Fruit fly (Drosophila melanogaster): ENCODE results near the gene ifc.

ifc gene

DNA sequence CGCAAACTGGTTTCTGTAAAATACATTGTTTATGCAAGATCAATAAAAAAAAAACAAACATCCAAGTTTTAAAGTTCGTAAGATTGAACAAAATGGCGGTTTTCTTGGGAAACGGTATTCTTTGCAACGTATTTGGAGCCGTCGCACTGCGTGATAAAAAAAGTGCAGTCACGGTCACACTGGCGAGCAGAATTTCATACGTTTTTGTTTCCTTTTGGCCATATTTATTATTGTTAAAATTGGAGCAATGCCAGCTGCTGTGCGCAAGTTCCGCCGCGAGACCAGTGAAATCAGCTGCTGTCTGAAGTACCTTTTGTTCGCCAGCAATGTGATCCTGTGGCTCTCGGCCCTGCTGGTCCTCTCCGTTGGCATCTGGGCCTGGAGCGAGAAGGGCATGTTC is 13.9 kb downstream of the ifc start, which contains the start of gene Tsp26A (continued):
- no peak for TF ChIP-seq sqz (GFP tag; optimal IDR thresholded peaks at IDR 0.05)
- TF ChIP-seq Dip2 (GFP tag; IDR thresholded peaks at IDR 0.05), result no peak
- no peak for TF ChIP-seq tin (GFP tag; optimal IDR thresholded peaks at IDR 0.05)
- no peak for TF ChIP-seq tgo (GFP tag; IDR thresholded peaks at IDR 0.05)
- peak; percentile 27; the same call in 1 of the 3 replicates for TF ChIP-seq zfh1 (GFP tag; IDR thresholded peaks at IDR 0.05)
- TF ChIP-seq CG7839 (tag; optimal IDR thresholded peaks at IDR 0.05), result no peak
- 0 out of 4 replicates have a peak, but pooled peaks have one; percentile 52 for TF ChIP-seq chinmo (GFP tag; IDR thresholded peaks at IDR 0.05; ENCODE audit: partially characterized antibody)
- TF ChIP-seq E2f2 (GFP tag; IDR thresholded peaks at IDR 0.05), result peak; percentile 56
- TF ChIP-seq bbx (GFP tag; IDR thresholded peaks at IDR 0.05; ENCODE audit: partially characterized antibody), result peak; percentile 48; the same call in 1 of the 2 replicates
- TF ChIP-seq CG16815 (GFP tag; optimal IDR thresholded peaks at IDR 0.05), result no peak
- no peak for TF ChIP-seq CG18476 (GFP tag; optimal IDR thresholded peaks at IDR 0.05)
- peak; percentile 62 for TF ChIP-seq Med (GFP tag)
- TF ChIP-seq ATbp (GFP tag; optimal IDR thresholded peaks at IDR 0.05), result no peak
- no peak for TF ChIP-seq slp2 (GFP tag; optimal IDR thresholded peaks at IDR 0.05)

DNA sequence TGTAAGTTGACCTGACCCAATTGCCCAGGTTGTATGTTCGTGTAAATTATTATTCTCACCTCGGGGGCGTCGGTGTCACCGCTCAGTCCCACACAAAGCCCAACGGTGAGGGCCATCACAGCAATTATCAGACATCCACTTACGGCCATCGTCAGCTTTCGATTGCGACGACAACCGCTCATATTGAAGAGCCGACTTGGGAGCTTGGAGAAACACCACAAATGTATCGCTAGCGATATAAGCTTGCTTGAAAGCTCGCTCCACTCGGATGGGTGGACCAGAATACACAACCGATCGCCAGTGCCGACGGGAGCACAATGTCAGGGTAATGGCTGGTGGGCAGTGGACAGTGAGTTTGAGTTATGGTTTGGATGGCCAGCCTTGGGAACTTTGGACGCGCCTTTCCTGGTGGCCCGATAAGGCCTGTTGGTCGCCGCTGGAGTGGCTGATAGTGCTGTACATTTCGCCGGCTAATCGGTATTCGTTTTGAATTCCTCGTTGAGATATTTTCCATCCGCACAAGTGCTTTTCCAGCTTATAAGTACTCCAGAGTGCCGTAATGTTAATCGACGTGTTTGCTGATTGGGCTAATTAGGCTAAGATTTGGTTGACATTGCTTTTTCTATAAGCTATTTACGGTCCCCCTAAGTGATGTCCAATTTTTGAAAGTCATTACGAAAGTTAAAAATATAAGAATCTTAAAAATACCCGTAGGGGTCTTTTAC is 20.5 kb downstream of the ifc start, which contains the start of gene Gal:
Gal (minus strand) TSS at position 320 of the 725 bp plus-strand sequence.
- TF ChIP-seq Hr78 (GFP tag; optimal IDR thresholded peaks at IDR 0.05) (peak in 1 of 2 experiments; percentile 28), exex (tag; optimal IDR thresholded peaks at IDR 0.05) (peak; percentile 97), nom (GFP tag; optimal IDR thresholded peaks at IDR 0.05) (peak; percentile 42), ci (GFP tag; IDR thresholded peaks at IDR 0.05) (peak; percentile 33; the same call in 1 of the 3 replicates), bowl (GFP tag; IDR thresholded peaks at IDR 0.05) (no peak), mam (GFP tag; optimal IDR thresholded peaks at IDR 0.05) (no peak), gro (GFP tag; optimal IDR thresholded peaks at IDR 0.05) (peak; percentile 2), Bdp1 (GFP tag; optimal IDR thresholded peaks at IDR 0.05) (no peak), sr (GFP tag; IDR thresholded peaks at IDR 0.05) (0 out of 3 replicates have a peak, but pooled peaks have one; percentile 53), sug (tag; optimal IDR thresholded peaks at IDR 0.05) (peak; percentile 83), CG34376 (GFP tag; optimal IDR thresholded peaks at IDR 0.05) (peak; percentile 1), CG2199 (GFP tag; IDR thresholded peaks at IDR 0.05) (0 out of 3 replicates have a peak, but pooled peaks have one; percentile 35), Med (GFP tag) (peak; percentile 64), CG3726 (GFP tag; IDR thresholded peaks at IDR 0.05) (0 out of 3 replicates have a peak, but pooled peaks have one; percentile 30), vnd (GFP tag; IDR thresholded peaks at IDR 0.05; ENCODE audit: partially characterized antibody) (0 out of 3 replicates have a peak, but pooled peaks have one; percentile 27)

DNA sequence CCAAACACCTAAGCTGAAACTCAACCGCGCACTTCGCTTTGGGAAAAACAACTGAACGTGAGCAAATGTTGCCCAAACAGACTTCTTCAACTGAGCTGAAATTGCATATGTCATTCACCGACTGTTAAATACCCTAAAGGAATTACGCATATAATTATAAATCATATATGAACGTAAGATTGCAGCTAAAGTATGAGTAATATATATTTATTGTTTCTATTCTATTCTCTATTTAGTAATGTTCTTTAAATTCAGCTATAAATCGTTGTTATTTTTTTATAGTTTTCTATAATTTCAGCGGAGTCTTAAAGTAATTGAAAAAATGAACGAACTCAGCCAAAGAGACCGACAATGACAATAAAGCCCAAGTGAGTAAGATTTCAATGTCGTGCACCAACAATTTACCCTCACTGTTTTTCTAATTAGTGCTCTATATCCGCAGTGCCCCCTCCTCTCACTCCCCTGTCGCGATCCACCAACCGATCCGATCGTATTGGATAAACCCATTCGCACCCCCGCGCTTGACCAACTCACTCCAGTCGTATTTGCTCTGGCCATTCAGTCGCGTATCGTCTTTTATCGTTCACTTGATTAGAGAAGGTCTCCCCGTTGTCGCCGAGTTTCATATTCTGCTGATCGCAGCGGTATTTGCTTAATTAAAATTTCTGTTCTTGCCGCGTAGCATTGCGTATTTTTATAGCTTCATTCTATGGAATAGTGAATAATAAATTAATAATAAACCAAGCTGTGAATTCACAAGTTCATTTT is 26.3 kb downstream of the ifc start, which contains the start of gene CG9098:
CG9098 (minus strand) TSS at position 36 of the 768 bp plus-strand sequence.
- TF ChIP-seq yki (optimal IDR thresholded peaks at IDR 0.05) (no peak), crol (GFP tag; IDR thresholded peaks at IDR 0.05) (peak; percentile 75), CG6689 (GFP tag; IDR thresholded peaks at IDR 0.05) (no peak), exex (tag; optimal IDR thresholded peaks at IDR 0.05) (peak; percentile 65), CG8388 (GFP tag; optimal IDR thresholded peaks at IDR 0.05) (peak; percentile 62), row (GFP tag; IDR thresholded peaks at IDR 0.05) (peak; percentile 44; the same call in 1 of the 3 replicates), CG11398 (GFP tag; optimal IDR thresholded peaks at IDR 0.05) (no peak), CG1792 (GFP tag; optimal IDR thresholded peaks at IDR 0.05) (no peak), repo (GFP tag; optimal IDR thresholded peaks at IDR 0.05) (no peak), trh (GFP tag; optimal IDR thresholded peaks at IDR 0.05) (no peak), Lim3 (GFP tag; IDR thresholded peaks at IDR 0.05) (peak; percentile 61; the same call in 1 of the 2 replicates), Sox102F (GFP tag; optimal IDR thresholded peaks at IDR 0.05) (no peak), Atf-2 (GFP tag; optimal IDR thresholded peaks at IDR 0.05) (no peak), D19A (tag; optimal IDR thresholded peaks at IDR 0.05) (peak; percentile 83), Ets65A (GFP tag) (peak; percentile 28), fd96Cb (tag; optimal IDR thresholded peaks at IDR 0.05) (no peak), hkb (optimal IDR thresholded peaks at IDR 0.05) (no peak), hkb (GFP tag; IDR thresholded peaks at IDR 0.05) (no peak), mirr (GFP tag; optimal IDR thresholded peaks at IDR 0.05) (peak; percentile 82), grn (GFP tag; optimal IDR thresholded peaks at IDR 0.05) (peak; percentile 72)

Data from whole organism, embryonic.